Worm (Caenorhabditis elegans) whole organism, early embryonic: ENCODE results near the gene clec-58.

Experiments
- B0310.2 ChIP-seq: sonication (generic microtip); optimal IDR thresholded peaks from 2 replicates; lab custom pipeline; 2016; ENCODE audit warnings: mild to moderate bottlenecking, missing genetic modification characterization, missing compliant biosample characterization
- F13C5.2 ChIP-seq: sonication (generic microtip); optimal IDR thresholded peaks from 2 replicates; lab custom pipeline; 2017; ENCODE audit warnings: mild to moderate bottlenecking, missing genetic modification characterization, inconsistent platforms, missing compliant biosample characterization
- aly-1 ChIP-seq: sonication (generic microtip); optimal IDR thresholded peaks from 2 replicates; lab custom pipeline; 2016; ENCODE audit warnings: missing genetic modification characterization, missing compliant biosample characterization
- ama-1 ChIP-seq: fragments of 150-350 bp; optimal IDR thresholded peaks from 2 replicates; lab custom pipeline; 2014
- ceh-13 ChIP-seq: fragments of 200-800 bp; sonication (Bioruptor generic); optimal IDR thresholded peaks from 2 replicates; lab custom pipeline; 2018; ENCODE audit warnings: mild to moderate bottlenecking, missing genetic modification characterization, missing compliant biosample characterization
- ceh-36 ChIP-seq: sonication (generic microtip); optimal IDR thresholded peaks from 2 replicates; lab custom pipeline; 2016; ENCODE audit warnings: missing genetic modification characterization, inconsistent platforms, missing compliant biosample characterization
- ets-7 ChIP-seq: sonication (generic microtip); optimal IDR thresholded peaks from 2 replicates; lab custom pipeline; 2016; ENCODE audit warnings: missing genotype, missing genetic modification characterization, missing compliant biosample characterization
- flt-1 ChIP-seq: fragments of 200-800 bp; sonication (Bioruptor generic); IDR thresholded peaks from 2 replicates; pipeline ENCODE4 v1.3.6; 2022; ENCODE audit warnings: missing genetic modification characterization, missing compliant biosample characterization
- hmbx-1 ChIP-seq: sonication (generic microtip); optimal IDR thresholded peaks from 2 replicates; lab custom pipeline; 2016; ENCODE audit warnings: mild to moderate bottlenecking, missing genetic modification characterization, missing compliant biosample characterization
- hmg-4 ChIP-seq: fragments of 200-800 bp; sonication (Bioruptor generic); optimal IDR thresholded peaks from 2 replicates; lab custom pipeline; 2018; ENCODE audit warnings: mild to moderate bottlenecking, missing genetic modification characterization, missing compliant biosample characterization
- hnd-1 ChIP-seq: sonication (generic microtip); optimal IDR thresholded peaks from 2 replicates; lab custom pipeline; 2016; ENCODE audit warnings: missing genetic modification characterization, missing compliant biosample characterization
- pes-1 ChIP-seq: fragments of 200-800 bp; sonication (Bioruptor generic); IDR thresholded peaks from 2 replicates; pipeline ENCODE4 v1.3.6; 2022; ENCODE audit warnings: missing genetic modification reagents, missing genetic modification characterization, missing compliant biosample characterization
- scrt-1 ChIP-seq: fragments of 200-800 bp; sonication (Bioruptor generic); IDR thresholded peaks from 2 replicates; pipeline ENCODE4 v1.3.6; 2022; ENCODE audit warnings: missing genetic modification characterization, missing compliant biosample characterization
- sea-1 ChIP-seq: fragments of 200-800 bp; sonication (Bioruptor generic); conservative IDR thresholded peaks from 2 replicates; pipeline ENCODE4 v1.3.6; 2022; ENCODE audit warnings: missing genetic modification characterization, missing compliant biosample characterization
- tbx-11 ChIP-seq: fragments of 200-800 bp; sonication (Bioruptor generic); IDR thresholded peaks from 2 replicates; pipeline ENCODE4 v1.3.6; 2022; ENCODE audit warnings: missing genetic modification characterization, missing compliant biosample characterization
- tbx-37 ChIP-seq: fragments of 200-800 bp; sonication (Bioruptor generic); conservative IDR thresholded peaks from 2 replicates; pipeline ENCODE4 v1.3.6; 2022; ENCODE audit warnings: missing genetic modification reagents, missing genetic modification characterization, missing compliant biosample characterization
- tra-4 ChIP-seq: sonication (generic microtip); optimal IDR thresholded peaks from 2 replicates; lab custom pipeline; 2017; ENCODE audit warnings: missing genetic modification characterization, missing compliant biosample characterization

clec-58 gene

ce11 chrII:10471247-10471646, 4.7 kb downstream of the clec-58 start, which contains the start of gene ZK666.1:
Gene ZK666.1 (minus strand): TSS chrII:10471347.
- TF ChIP-seq tbx-37 (GFP tag; lab: Robert Waterston, UW) (no peak), tra-4 (tag; lab: Kevin White, UChicago) (no peak), ama-1 (lab: Kevin White, UChicago) (no peak), ets-7 (tag; lab: Kevin White, UChicago) (no peak), B0310.2 (tag; lab: Kevin White, UChicago) (no peak), ceh-36 (no peak), F13C5.2 (tag; lab: Kevin White, UChicago) (no peak), tbx-11 (GFP tag; lab: Robert Waterston, UW) (no peak), sea-1 (GFP tag; lab: Robert Waterston, UW) (no peak), scrt-1 (GFP tag; lab: Robert Waterston, UW) (no peak), pes-1 (GFP tag; lab: Robert Waterston, UW) (no peak), hmg-4 (GFP tag; lab: Kevin White, UChicago) (no peak), ceh-13 (GFP tag; lab: Kevin White, UChicago) (no peak), hmbx-1 (no peak), hnd-1 (tag; lab: Kevin White, UChicago) (no peak), aly-1 (tag; lab: Kevin White, UChicago) (no peak), flt-1 (GFP tag; lab: Robert Waterston, UW) (no peak)

- TF ChIP-seq tbx-37 (GFP tag; lab: Robert Waterston, UW) (no peak), ama-1 (lab: Kevin White, UChicago) (no peak), tbx-11 (GFP tag; lab: Robert Waterston, UW) (no peak), hnd-1 (tag; lab: Kevin White, UChicago) (no peak), aly-1 (tag; lab: Kevin White, UChicago) (no peak), ceh-36 (no peak), pes-1 (GFP tag; lab: Robert Waterston, UW) (no peak)
Observed at ce11 chrII:10470159-10470558, 5.8 kb downstream of the clec-58 start, which contains the start of gene clec-143. Gene clec-143 (minus strand): TSS chrII:10470297.

- no peak for TF ChIP-seq hmbx-1
- TF ChIP-seq tbx-37 (GFP tag; lab: Robert Waterston, UW) = no peak
- no peak for TF ChIP-seq tbx-11 (GFP tag; lab: Robert Waterston, UW)
- TF ChIP-seq aly-1 (tag; lab: Kevin White, UChicago) = no peak
- no peak for TF ChIP-seq flt-1 (GFP tag; lab: Robert Waterston, UW)
- no peak for TF ChIP-seq tra-4 (tag; lab: Kevin White, UChicago)
- TF ChIP-seq hmg-4 (GFP tag; lab: Kevin White, UChicago) = no peak
- TF ChIP-seq hnd-1 (tag; lab: Kevin White, UChicago) = no peak
- no peak for TF ChIP-seq ceh-36
Observed at ce11 chrII:10466552-10466951, 9.4 kb downstream of the clec-58 start, which contains the start of gene tnc-2. Gene tnc-2 (plus strand): TSS chrII:10466852.

ce11 chrII:10464230-10464920, 11.6 kb downstream of the clec-58 start, which contains the start of the genes ZK673.6 and sdz-37:
Gene ZK673.6 (minus strand): TSS chrII:10464330.
Gene sdz-37 (plus strand): TSS chrII:10464870.
- TF ChIP-seq hnd-1 (tag; lab: Kevin White, UChicago) (no peak), ama-1 (lab: Kevin White, UChicago) (no peak), scrt-1 (GFP tag; lab: Robert Waterston, UW) (no peak), B0310.2 (tag; lab: Kevin White, UChicago) (no peak), hmg-4 (GFP tag; lab: Kevin White, UChicago) (no peak), F13C5.2 (tag; lab: Kevin White, UChicago) (no peak), hmbx-1 (no peak), tbx-11 (GFP tag; lab: Robert Waterston, UW) (no peak), ets-7 (tag; lab: Kevin White, UChicago) (no peak), ceh-36 (no peak), sea-1 (GFP tag; lab: Robert Waterston, UW) (no peak), ceh-13 (GFP tag; lab: Kevin White, UChicago) (no peak), pes-1 (GFP tag; lab: Robert Waterston, UW) (no peak), flt-1 (GFP tag; lab: Robert Waterston, UW) (no peak)

ce11 chrII:10461207-10461606, 14.7 kb downstream of the clec-58 start, which contains the start of gene ZK673.5:
Gene ZK673.5 (plus strand): TSS chrII:10461507.
- TF ChIP-seq ceh-36 = no peak
- TF ChIP-seq ceh-13 (GFP tag; lab: Kevin White, UChicago) = no peak
- no peak for TF ChIP-seq hmg-4 (GFP tag; lab: Kevin White, UChicago)
- no peak for TF ChIP-seq scrt-1 (GFP tag; lab: Robert Waterston, UW)
- no peak for TF ChIP-seq tra-4 (tag; lab: Kevin White, UChicago)
- TF ChIP-seq sea-1 (GFP tag; lab: Robert Waterston, UW) = no peak
- TF ChIP-seq tbx-37 (GFP tag; lab: Robert Waterston, UW) = no peak
- no peak for TF ChIP-seq ama-1 (lab: Kevin White, UChicago)
- TF ChIP-seq B0310.2 (tag; lab: Kevin White, UChicago) = no peak
- no peak for TF ChIP-seq F13C5.2 (tag; lab: Kevin White, UChicago)
- TF ChIP-seq pes-1 (GFP tag; lab: Robert Waterston, UW) = no peak
- no peak for TF ChIP-seq hmbx-1
- no peak for TF ChIP-seq tbx-11 (GFP tag; lab: Robert Waterston, UW)
- no peak for TF ChIP-seq ets-7 (tag; lab: Kevin White, UChicago)
- no peak for TF ChIP-seq flt-1 (GFP tag; lab: Robert Waterston, UW)
- TF ChIP-seq hnd-1 (tag; lab: Kevin White, UChicago) = no peak
- no peak for TF ChIP-seq aly-1 (tag; lab: Kevin White, UChicago)

ce11 chrII:10456979-10457378, 19.0 kb downstream of the clec-58 start, which contains the start of gene ZK673.11:
Gene ZK673.11 (plus strand): TSS chrII:10457279.
- TF ChIP-seq hnd-1 (tag; lab: Kevin White, UChicago) (no peak), hmg-4 (GFP tag; lab: Kevin White, UChicago) (no peak), scrt-1 (GFP tag; lab: Robert Waterston, UW) (no peak), pes-1 (GFP tag; lab: Robert Waterston, UW) (no peak), tbx-37 (GFP tag; lab: Robert Waterston, UW) (no peak), flt-1 (GFP tag; lab: Robert Waterston, UW) (no peak), hmbx-1 (no peak), ceh-36 (no peak), B0310.2 (tag; lab: Kevin White, UChicago) (no peak), ceh-13 (GFP tag; lab: Kevin White, UChicago) (no peak), F13C5.2 (tag; lab: Kevin White, UChicago) (no peak), aly-1 (tag; lab: Kevin White, UChicago) (no peak), tra-4 (tag; lab: Kevin White, UChicago) (no peak)
